Worm (Caenorhabditis elegans) whole organism, mixed stage, embryonic: ENCODE data around the gene nhr-258.

Source experiments
- bed-3 ChIP-seq: fragments of 200-800 bp; sonication (Bioruptor generic); optimal IDR thresholded peaks from 3 replicates; lab custom pipeline; 2018; ENCODE audit warnings: mild to moderate bottlenecking, missing genetic modification characterization, moderate library complexity, missing compliant biosample characterization
- ceh-39 ChIP-seq: fragments of 150-350 bp; optimal IDR thresholded peaks from 2 replicates; lab custom pipeline; 2014; ENCODE audit warnings: missing biosample characterization, missing genetic modification characterization
- ceh-43 ChIP-seq: fragments of 200-800 bp; sonication (Bioruptor generic); optimal IDR thresholded peaks from 2 replicates; lab custom pipeline; 2018; ENCODE audit warnings: mild to moderate bottlenecking, missing genetic modification characterization, moderate library complexity, missing compliant biosample characterization
- ceh-83 ChIP-seq: fragments of 200-800 bp; sonication (Bioruptor generic); optimal IDR thresholded peaks from 2 replicates; lab custom pipeline; 2018; ENCODE audit warnings: mild to moderate bottlenecking, missing genetic modification characterization, missing compliant biosample characterization
- ces-1 ChIP-seq: fragments of 150-350 bp; optimal IDR thresholded peaks from 2 replicates; lab custom pipeline; 2014; ENCODE audit warnings: missing biosample characterization, missing genetic modification reagents, missing genetic modification characterization
- cnd-1 ChIP-seq: fragments of 200-800 bp; sonication (Bioruptor generic); optimal IDR thresholded peaks from 2 replicates; lab custom pipeline; 2018; ENCODE audit warnings: mild to moderate bottlenecking, missing genetic modification characterization, missing compliant biosample characterization
- elt-3 ChIP-seq: fragments of 150-350 bp; optimal IDR thresholded peaks from 2 replicates; lab custom pipeline; 2014; ENCODE audit warnings: missing biosample characterization, missing genetic modification characterization
- flh-1 ChIP-seq: fragments of 200-800 bp; sonication (Bioruptor generic); optimal IDR thresholded peaks from 2 replicates; lab custom pipeline; 2018; ENCODE audit warnings: mild to moderate bottlenecking, missing genetic modification characterization, moderate library complexity, missing compliant biosample characterization
- hlh-1 ChIP-seq: fragments of 150-350 bp; optimal IDR thresholded peaks from 2 replicates; lab custom pipeline; 2014; ENCODE audit warnings: missing biosample characterization, missing genetic modification reagents, missing genetic modification characterization
- lin-13 ChIP-seq: fragments of 150-350 bp; optimal IDR thresholded peaks from 2 replicates; lab custom pipeline; 2014; ENCODE audit warnings: missing biosample characterization, missing genetic modification characterization
- lin-32 ChIP-seq: fragments of 200-800 bp; sonication (Bioruptor generic); optimal IDR thresholded peaks from 2 replicates; lab custom pipeline; 2018; ENCODE audit warnings: mild to moderate bottlenecking, missing genetic modification characterization, missing compliant biosample characterization
- mab-5 ChIP-seq: fragments of 150-350 bp; optimal IDR thresholded peaks from 2 replicates; lab custom pipeline; 2014; ENCODE audit warnings: missing biosample characterization, missing genetic modification characterization
- mep-1 ChIP-seq: fragments of 150-350 bp; optimal IDR thresholded peaks from 2 replicates; lab custom pipeline; 2017; ENCODE audit warnings: missing biosample characterization, missing genetic modification reagents, missing genetic modification characterization, inconsistent platforms
- mls-2 ChIP-seq: sonication (generic microtip); optimal IDR thresholded peaks from 2 replicates; lab custom pipeline; 2016; ENCODE audit warnings: mild to moderate bottlenecking, missing genetic modification characterization, moderate library complexity, missing compliant biosample characterization
- nhr-12 ChIP-seq: fragments of 150-350 bp; optimal IDR thresholded peaks from 2 replicates; lab custom pipeline; 2014; ENCODE audit warnings: missing biosample characterization, missing genetic modification characterization
- nhr-2 ChIP-seq: fragments of 150-350 bp; optimal IDR thresholded peaks from 2 replicates; lab custom pipeline; 2014; ENCODE audit warnings: missing biosample characterization, missing genetic modification characterization
- nhr-237 ChIP-seq: fragments of 150-350 bp; optimal IDR thresholded peaks from 2 replicates; lab custom pipeline; 2014; ENCODE audit warnings: missing biosample characterization, missing genetic modification characterization
- nhr-28 ChIP-seq: fragments of 150-350 bp; optimal IDR thresholded peaks from 2 replicates; lab custom pipeline; 2014; ENCODE audit warnings: missing biosample characterization, missing genetic modification characterization
- nhr-76 ChIP-seq: sonication (generic microtip); optimal IDR thresholded peaks from 2 replicates; lab custom pipeline; 2017; ENCODE audit warnings: missing biosample characterization, missing genetic modification characterization
- pha-4 ChIP-seq: fragments of 150-350 bp; optimal IDR thresholded peaks from 2 replicates; lab custom pipeline; 2018; ENCODE audit warnings: missing biosample characterization, missing genetic modification reagents, missing genetic modification characterization
- sem-2 ChIP-seq: fragments of 200-800 bp; sonication (Bioruptor generic); optimal IDR thresholded peaks from 2 replicates; lab custom pipeline; 2018; ENCODE audit warnings: mild to moderate bottlenecking, missing genetic modification characterization, missing compliant biosample characterization
- snpc-4 ChIP-seq: fragments of 150-350 bp; optimal IDR thresholded peaks from 2 replicates; lab custom pipeline; 2014; ENCODE audit warnings: missing biosample characterization, missing genetic modification characterization
- sptf-1 ChIP-seq: sonication (generic microtip); optimal IDR thresholded peaks from 2 replicates; lab custom pipeline; 2017; ENCODE audit warnings: mild to moderate bottlenecking, missing genetic modification characterization, moderate library complexity, missing compliant biosample characterization
- tbx-8 ChIP-seq: fragments of 200-800 bp; sonication (Bioruptor generic); optimal IDR thresholded peaks from 2 replicates; lab custom pipeline; 2018; ENCODE audit warnings: mild to moderate bottlenecking, missing genetic modification characterization, moderate library complexity, missing compliant biosample characterization
- unc-120 ChIP-seq: sonication (generic microtip); optimal IDR thresholded peaks from 2 replicates; lab custom pipeline; 2017; ENCODE audit warnings: missing genetic modification characterization, missing compliant biosample characterization; ENCODE audit not compliant: poor library complexity, severe bottlenecking
- unc-39 ChIP-seq: fragments of 150-350 bp; optimal IDR thresholded peaks from 2 replicates; lab custom pipeline; 2014; ENCODE audit warnings: missing biosample characterization, missing genetic modification characterization
- unc-62 ChIP-seq: fragments of 150-350 bp; optimal IDR thresholded peaks from 2 replicates; lab custom pipeline; 2014; ENCODE audit warnings: missing biosample characterization, missing genetic modification reagents, missing genetic modification characterization
- zip-8 ChIP-seq: fragments of 150-350 bp; optimal IDR thresholded peaks from 2 replicates; lab custom pipeline; 2014; ENCODE audit warnings: missing biosample characterization, missing genetic modification characterization
- ztf-11 ChIP-seq: fragments of 150-350 bp; optimal IDR thresholded peaks from 2 replicates; lab custom pipeline; 2014; ENCODE audit warnings: missing biosample characterization, missing genetic modification characterization

nhr-258 gene

DNA sequence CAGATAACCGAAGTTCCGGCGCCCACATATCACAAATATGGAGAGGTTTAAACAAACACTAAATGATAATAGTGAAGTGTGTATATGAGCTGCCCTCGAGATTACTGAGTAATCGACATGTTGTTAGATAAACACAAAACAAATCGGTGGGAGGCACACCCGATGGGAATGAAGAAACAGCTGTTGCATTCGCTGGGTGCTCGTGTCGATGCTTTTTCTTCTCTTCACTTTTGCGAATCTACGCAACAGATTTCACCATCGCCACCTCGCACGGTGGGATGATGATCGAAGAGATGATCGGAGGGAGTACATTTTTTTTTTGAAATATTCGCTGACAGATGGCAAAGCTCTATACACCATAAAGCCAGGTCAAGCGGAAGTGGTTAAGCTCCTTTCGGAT is 23.5 kb downstream of the nhr-258 start:
- TF ChIP-seq ces-1 (GFP tag; lab: Kevin White, UChicago) (no peak), nhr-237 (tag; lab: Kevin White, UChicago) (no peak), nhr-76 (tag; lab: Kevin White, UChicago) (no peak), unc-120 (tag; lab: Kevin White, UChicago) (no peak), hlh-1 (tag; lab: Kevin White, UChicago) (peak; percentile 97), mep-1 (no peak), lin-32 (peak; percentile 72), nhr-28 (tag; lab: Kevin White, UChicago) (no peak), sptf-1 (tag; lab: Kevin White, UChicago) (no peak), tbx-8 (GFP tag; lab: Kevin White, UChicago) (no peak), ceh-39 (tag; lab: Kevin White, UChicago) (no peak), nhr-2 (tag; lab: Kevin White, UChicago) (no peak), unc-62 (GFP tag; lab: Kevin White, UChicago) (peak; percentile 38), nhr-12 (tag; lab: Kevin White, UChicago) (no peak), flh-1 (no peak), mab-5 (no peak)

DNA sequence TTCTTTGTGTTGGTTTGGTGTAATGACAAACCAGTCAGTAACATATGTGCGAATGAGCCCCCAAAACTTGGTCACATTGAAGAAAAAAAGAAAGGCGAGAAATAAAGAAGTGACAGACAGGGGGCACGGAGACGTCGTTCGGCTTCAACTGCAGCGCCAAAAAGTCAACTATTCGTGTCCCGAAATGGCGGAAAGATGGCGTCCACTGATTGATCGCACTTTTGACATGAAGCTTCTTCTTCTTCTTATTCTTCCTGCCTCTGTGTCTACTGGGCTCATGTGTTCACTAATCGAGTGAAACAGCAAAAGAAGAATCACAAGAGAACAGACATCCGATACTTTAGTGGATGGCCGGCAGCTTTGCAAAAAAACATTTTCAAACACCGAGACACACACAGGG is 24.4 kb downstream of the nhr-258 start:
- no peak for TF ChIP-seq sptf-1 (tag; lab: Kevin White, UChicago)
- TF ChIP-seq snpc-4 (tag; lab: Kevin White, UChicago): no peak
- TF ChIP-seq cnd-1: no peak
- no peak for TF ChIP-seq elt-3
- TF ChIP-seq nhr-237 (tag; lab: Kevin White, UChicago): no peak
- TF ChIP-seq lin-32: no peak
- no peak for TF ChIP-seq pha-4 (tag; lab: Kevin White, UChicago)
- TF ChIP-seq ceh-39 (tag; lab: Kevin White, UChicago): no peak
- TF ChIP-seq tbx-8 (GFP tag; lab: Kevin White, UChicago): no peak
- no peak for TF ChIP-seq nhr-28 (tag; lab: Kevin White, UChicago)
- TF ChIP-seq zip-8: no peak
- no peak for TF ChIP-seq unc-62 (GFP tag; lab: Kevin White, UChicago)
- TF ChIP-seq nhr-2 (tag; lab: Kevin White, UChicago): no peak
- no peak for TF ChIP-seq mep-1
- TF ChIP-seq lin-13 (tag; lab: Kevin White, UChicago): no peak
- TF ChIP-seq sem-2 (GFP tag; lab: Kevin White, UChicago): no peak
- no peak for TF ChIP-seq bed-3 (GFP tag; lab: Kevin White, UChicago)
- TF ChIP-seq unc-39 (tag; lab: Kevin White, UChicago): no peak
- no peak for TF ChIP-seq ces-1 (GFP tag; lab: Kevin White, UChicago)
- no peak for TF ChIP-seq mab-5

DNA sequence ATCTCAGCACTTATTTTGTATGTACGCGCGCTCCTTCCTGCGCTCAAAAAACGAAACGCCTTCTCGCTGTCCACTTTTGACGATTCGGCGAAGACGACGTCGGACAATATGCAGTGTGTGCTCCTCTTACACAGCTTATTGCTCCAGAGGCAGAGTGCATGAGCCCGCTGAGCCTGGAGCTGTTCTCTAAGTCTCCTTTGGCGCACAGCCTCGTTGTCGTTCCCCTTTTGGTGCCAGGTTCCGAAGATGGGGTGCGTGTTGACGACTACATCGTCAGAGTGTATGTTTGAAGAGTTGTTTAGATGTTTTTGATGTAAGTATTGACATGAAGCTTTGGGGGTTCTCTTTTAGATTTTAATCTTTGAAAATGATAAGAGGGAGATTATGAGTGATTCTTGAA is 25.6 kb downstream of the nhr-258 start:
- TF ChIP-seq nhr-76 (tag; lab: Kevin White, UChicago) (no peak), cnd-1 (no peak), unc-120 (tag; lab: Kevin White, UChicago) (no peak), pha-4 (tag; lab: Kevin White, UChicago) (no peak), flh-1 (no peak), bed-3 (GFP tag; lab: Kevin White, UChicago) (no peak), sem-2 (GFP tag; lab: Kevin White, UChicago) (no peak), ceh-83 (GFP tag; lab: Kevin White, UChicago) (no peak), hlh-1 (tag; lab: Kevin White, UChicago) (no peak), ztf-11 (tag; lab: Kevin White, UChicago) (no peak)

DNA sequence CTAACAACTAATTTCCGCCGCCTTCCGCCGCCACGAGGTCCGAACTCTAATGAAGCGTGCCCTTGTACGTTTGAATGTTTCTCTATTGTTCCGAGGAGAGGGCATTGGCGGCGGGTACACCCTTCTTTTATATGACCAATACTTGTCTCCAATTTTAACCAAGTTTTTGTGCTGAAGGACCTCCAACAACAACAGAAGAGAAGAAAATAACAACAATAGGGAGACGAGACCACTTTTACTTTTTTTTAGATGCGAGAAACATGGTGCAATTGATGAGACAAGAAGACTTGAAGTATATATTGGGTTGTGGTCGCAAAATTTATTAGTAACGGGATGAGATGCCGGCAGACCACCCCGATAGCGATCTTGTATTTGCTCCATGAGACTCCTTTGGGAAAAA is 26.2 kb downstream of the nhr-258 start:
- no peak for TF ChIP-seq nhr-12 (tag; lab: Kevin White, UChicago)
- peak; percentile 3 for TF ChIP-seq ces-1 (GFP tag; lab: Kevin White, UChicago)
- TF ChIP-seq lin-32: no peak
- TF ChIP-seq ceh-43: no peak

DNA sequence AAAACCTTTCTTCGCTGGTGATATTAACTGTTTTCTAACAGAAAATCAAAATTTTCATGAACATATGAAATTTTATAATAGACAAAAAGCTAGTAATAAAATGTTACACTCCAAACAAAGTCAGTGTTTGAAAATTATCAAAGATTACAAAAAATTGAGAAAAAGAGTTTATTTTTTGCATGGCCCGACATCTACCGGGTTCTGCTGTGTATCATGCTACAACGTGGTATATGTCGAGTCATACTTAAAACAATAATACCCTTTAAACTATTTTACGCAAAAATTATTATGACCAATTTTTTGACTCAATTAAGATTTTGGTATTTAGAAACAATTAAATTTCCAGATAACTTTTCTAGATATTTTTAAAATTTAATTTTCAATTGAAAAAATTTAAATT is 30.8 kb downstream of the nhr-258 start:
- TF ChIP-seq sem-2 (GFP tag; lab: Kevin White, UChicago) (no peak), unc-62 (GFP tag; lab: Kevin White, UChicago) (no peak), mab-5 (no peak), flh-1 (no peak), snpc-4 (tag; lab: Kevin White, UChicago) (no peak), tbx-8 (GFP tag; lab: Kevin White, UChicago) (no peak), hlh-1 (tag; lab: Kevin White, UChicago) (no peak), lin-13 (tag; lab: Kevin White, UChicago) (no peak), mep-1 (no peak), nhr-2 (tag; lab: Kevin White, UChicago) (no peak), mls-2 (tag; lab: Kevin White, UChicago) (no peak)
